Fruit fly (Drosophila melanogaster): ENCODE measurements around the gene CG10026.

Gene CG10026

dm6 chr2L:19459404-19459803 lies 5.3 kb downstream of the CG10026 start:
- TF ChIP-seq CG6808 (GFP tag; optimal IDR thresholded peaks at IDR 0.05) (no peak), svp (GFP tag) (peak; percentile 5)

DNA sequence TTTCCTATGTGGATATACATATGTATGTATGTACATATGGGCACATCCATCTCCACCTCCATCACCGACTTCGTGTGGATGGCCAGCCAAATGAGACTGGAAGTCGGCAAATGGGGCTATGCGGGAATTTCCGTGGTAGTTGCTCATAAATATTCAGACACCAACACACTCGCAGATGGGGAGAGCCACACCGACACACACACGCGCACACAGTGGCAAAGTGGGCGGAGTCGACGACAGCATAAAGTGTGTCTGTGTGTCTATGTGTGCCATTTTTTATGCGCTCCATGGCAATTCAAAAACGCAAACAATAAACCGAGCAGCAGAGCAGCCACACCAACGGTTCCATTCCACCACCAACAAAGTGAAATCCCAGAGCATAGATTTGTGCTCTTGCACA lies 8.8 kb downstream of the CG10026 start:
- TF ChIP-seq Eip75B (GFP tag; optimal IDR thresholded peaks at IDR 0.05) (no peak), CG31627 (GFP tag; optimal IDR thresholded peaks at IDR 0.05) (no peak), pdm3 (GFP tag; optimal IDR thresholded peaks at IDR 0.05) (no peak), CG11294 (GFP tag; IDR thresholded peaks at IDR 0.05) (no peak)

DNA sequence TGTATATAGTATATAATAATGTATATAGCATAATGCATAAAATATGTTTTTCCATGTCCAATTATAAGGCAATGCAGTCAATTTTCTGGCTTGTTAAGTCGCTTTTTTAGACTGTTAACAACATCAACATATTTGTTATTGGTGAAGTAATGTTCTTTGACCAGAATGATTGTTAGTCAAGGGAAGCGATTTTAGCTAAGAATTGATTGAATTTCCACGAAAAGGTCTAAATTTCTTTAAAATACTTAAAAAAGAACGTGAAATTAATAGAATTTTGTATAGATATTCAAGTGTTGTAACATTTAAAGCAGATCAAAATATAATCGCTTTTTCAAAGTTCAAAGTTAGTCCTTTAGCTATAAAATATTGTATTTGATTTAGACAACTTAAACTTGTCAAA lies 9.3 kb downstream of the CG10026 start:
- TF ChIP-seq CG8319 (GFP tag; optimal IDR thresholded peaks at IDR 0.05) (no peak), eg (GFP tag; IDR thresholded peaks at IDR 0.05) (no peak), CG6808 (GFP tag; optimal IDR thresholded peaks at IDR 0.05) (no peak), Met (GFP tag; optimal IDR thresholded peaks at IDR 0.05) (no peak), dac (GFP tag; optimal IDR thresholded peaks at IDR 0.05) (no peak), Hr39 (GFP tag; optimal IDR thresholded peaks at IDR 0.05) (no peak), CG10669 (GFP tag; optimal IDR thresholded peaks at IDR 0.05) (no peak), Hr4 (GFP tag; optimal IDR thresholded peaks at IDR 0.05) (peak; percentile 9), CG6854 (GFP tag; optimal IDR thresholded peaks at IDR 0.05) (no peak), topi (GFP tag; optimal IDR thresholded peaks at IDR 0.05) (no peak), CG16779 (tag; optimal IDR thresholded peaks at IDR 0.05) (no peak), CG11294 (GFP tag; IDR thresholded peaks at IDR 0.05) (no peak), acj6 (GFP tag; optimal IDR thresholded peaks at IDR 0.05) (no peak), Gug (GFP tag; IDR thresholded peaks at IDR 0.05) (no peak), Sox102F (GFP tag; optimal IDR thresholded peaks at IDR 0.05) (no peak), Lpt (GFP tag; optimal IDR thresholded peaks at IDR 0.05) (no peak), CG11902 (GFP tag; optimal IDR thresholded peaks at IDR 0.05) (no peak), CG6163 (GFP tag; IDR thresholded peaks at IDR 0.05) (no peak), CG7368 (GFP tag; optimal IDR thresholded peaks at IDR 0.05) (no peak), Eip75B (GFP tag; optimal IDR thresholded peaks at IDR 0.05) (no peak), CG15336 (GFP tag; IDR thresholded peaks at IDR 0.05) (no peak), Blimp-1 (GFP tag; optimal IDR thresholded peaks at IDR 0.05) (no peak), achi (GFP tag; optimal IDR thresholded peaks at IDR 0.05) (no peak), ss (GFP tag; optimal IDR thresholded peaks at IDR 0.05) (no peak), spab (GFP tag; optimal IDR thresholded peaks at IDR 0.05) (peak; percentile 0), OdsH (GFP tag; optimal IDR thresholded peaks at IDR 0.05) (peak; percentile 17), svp (GFP tag) (peak; percentile 48), CG3919 (GFP tag; optimal IDR thresholded peaks at IDR 0.05) (peak; percentile 9), CG1621 (tag; optimal IDR thresholded peaks at IDR 0.05) (no peak), CG8119 (GFP tag; IDR thresholded peaks at IDR 0.05) (no peak), fkh (GFP tag; optimal IDR thresholded peaks at IDR 0.05) (no peak), CG8632 (GFP tag; optimal IDR thresholded peaks at IDR 0.05) (no peak), CG4318 (GFP tag; optimal IDR thresholded peaks at IDR 0.05) (peak; percentile 58), CG6792 (GFP tag; optimal IDR thresholded peaks at IDR 0.05) (no peak), fd59A (GFP tag; optimal IDR thresholded peaks at IDR 0.05) (no peak), CG3032 (tag; optimal IDR thresholded peaks at IDR 0.05) (peak; percentile 10), salr (GFP tag; optimal IDR thresholded peaks at IDR 0.05) (peak in 1 of 2 experiments; percentile 36), CG10631 (GFP tag; optimal IDR thresholded peaks at IDR 0.05) (peak; percentile 24), CG31627 (GFP tag; optimal IDR thresholded peaks at IDR 0.05) (no peak), Eip78C (GFP tag) (peak; percentile 84), CG9139 (GFP tag; optimal IDR thresholded peaks at IDR 0.05) (no peak), Hr38 (GFP tag; optimal IDR thresholded peaks at IDR 0.05) (no peak), fd85E (GFP tag; optimal IDR thresholded peaks at IDR 0.05) (no peak), Smox (GFP tag; optimal IDR thresholded peaks at IDR 0.05) (no peak), vri (GFP tag; optimal IDR thresholded peaks at IDR 0.05) (no peak), Ets96B (tag; optimal IDR thresholded peaks at IDR 0.05) (no peak), Eip93F (GFP tag; optimal IDR thresholded peaks at IDR 0.05) (no peak), Ets21C (GFP tag; optimal IDR thresholded peaks at IDR 0.05) (no peak)
